Fruit fly (Drosophila melanogaster): ENCODE results near the gene CG2258.
A peak's percentile ranks its signal among the peaks of the same experiment; 100 is the strongest.

The CG2258 gene

DNA sequence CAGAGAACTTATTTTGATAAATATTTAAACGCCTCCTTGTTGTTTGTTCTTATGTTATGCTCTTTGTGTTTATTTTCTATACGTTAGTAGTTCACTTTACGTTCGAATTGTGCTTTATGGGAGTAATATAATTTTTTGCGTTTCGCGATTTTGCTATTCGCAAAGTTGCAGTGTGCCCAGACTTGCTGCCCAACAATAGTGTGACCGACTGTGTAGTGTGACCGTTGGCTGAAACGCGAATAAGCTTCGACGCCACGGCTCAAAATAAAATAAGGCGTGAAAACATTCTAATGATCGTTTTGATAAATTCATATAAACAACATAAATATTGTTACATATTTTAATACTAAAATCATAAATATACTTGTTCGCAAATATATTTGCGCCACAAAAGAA, 40.2 kb upstream of the CG2258 start, which contains the start of gene Smox:
Gene Smox (minus strand): TSS at position 213 of the 396 bp plus-strand sequence.
- no peak for TF ChIP-seq Pif1A (GFP tag; optimal IDR thresholded peaks at IDR 0.05)
- no peak for TF ChIP-seq CG12605 (GFP tag; IDR thresholded peaks at IDR 0.05)
- no peak for TF ChIP-seq CG14655 (GFP tag; optimal IDR thresholded peaks at IDR 0.05)
- TF ChIP-seq EcR (GFP tag; optimal IDR thresholded peaks at IDR 0.05) = no peak
- TF ChIP-seq CG4496 (GFP tag; IDR thresholded peaks at IDR 0.05) = no peak
- TF ChIP-seq CG8159 (tag; optimal IDR thresholded peaks at IDR 0.05) = no peak
- no peak for TF ChIP-seq CG34367 (tag; optimal IDR thresholded peaks at IDR 0.05)
- TF ChIP-seq CG10348 (GFP tag; IDR thresholded peaks at IDR 0.05) = no peak
- TF ChIP-seq CG15710 (tag; optimal IDR thresholded peaks at IDR 0.05) = no peak
- no peak for TF ChIP-seq Snoo (tag; optimal IDR thresholded peaks at IDR 0.05)
- TF ChIP-seq CG13204 (GFP tag; optimal IDR thresholded peaks at IDR 0.05) = no peak
- TF ChIP-seq Pif1B (GFP tag; optimal IDR thresholded peaks at IDR 0.05) = no peak
- TF ChIP-seq gl (tag; optimal IDR thresholded peaks at IDR 0.05) = no peak
- TF ChIP-seq CG8301 (tag; optimal IDR thresholded peaks at IDR 0.05) = no peak
- no peak for TF ChIP-seq fd96Ca (GFP tag; IDR thresholded peaks at IDR 0.05)
- TF ChIP-seq Ets98B (GFP tag; IDR thresholded peaks at IDR 0.05) = no peak

DNA sequence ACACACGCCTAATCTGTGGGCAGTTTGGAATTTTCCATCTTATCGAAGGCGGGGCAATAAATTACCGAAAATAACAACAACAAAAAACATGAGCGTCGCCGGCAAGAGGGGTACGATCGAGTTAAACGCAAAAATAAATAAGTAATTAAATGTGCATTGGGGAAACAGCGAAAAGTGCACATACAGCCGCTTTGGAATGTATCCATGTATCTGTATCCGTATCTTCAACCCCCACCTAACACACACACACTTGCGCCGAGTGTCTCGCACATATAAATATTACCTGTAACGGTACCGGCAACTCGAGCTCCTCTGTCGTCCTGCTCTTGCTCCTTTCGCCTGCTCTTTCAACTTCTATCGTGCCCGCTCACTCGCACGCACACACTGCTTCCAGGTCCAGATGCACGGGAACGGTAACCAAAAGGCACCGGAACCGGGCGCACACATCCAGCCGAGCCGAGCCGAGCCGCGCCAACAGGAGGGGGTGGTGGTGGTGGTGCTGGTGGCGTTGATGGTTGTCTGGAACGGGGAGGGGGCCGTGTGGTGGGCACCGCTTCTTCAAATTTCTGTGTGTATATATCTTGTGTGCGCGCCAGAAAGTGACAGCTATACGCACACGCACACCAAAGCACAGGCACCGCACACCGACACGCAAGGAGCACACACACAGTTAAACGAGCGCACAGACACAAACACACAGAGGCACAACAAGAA, 39.6 kb upstream of the CG2258 start:
- TF ChIP-seq CG15710 (tag; optimal IDR thresholded peaks at IDR 0.05) (peak; percentile 4), fd96Ca (GFP tag; IDR thresholded peaks at IDR 0.05) (peak; percentile 5; the same call in 1 of the 3 replicates), Pif1B (GFP tag; optimal IDR thresholded peaks at IDR 0.05) (no peak), CG8159 (tag; optimal IDR thresholded peaks at IDR 0.05) (peak; percentile 17), CG9948 (tag; optimal IDR thresholded peaks at IDR 0.05) (no peak), CG32121 (GFP tag; IDR thresholded peaks at IDR 0.05) (peak; percentile 66), CG4496 (GFP tag; IDR thresholded peaks at IDR 0.05) (peak; percentile 93), CG34367 (tag; optimal IDR thresholded peaks at IDR 0.05) (no peak), Snoo (tag; optimal IDR thresholded peaks at IDR 0.05) (no peak), Pif1A (GFP tag; optimal IDR thresholded peaks at IDR 0.05) (peak; percentile 16), CG8301 (tag; optimal IDR thresholded peaks at IDR 0.05) (peak; percentile 12), EcR (GFP tag; optimal IDR thresholded peaks at IDR 0.05) (peak; percentile 40), Ets98B (GFP tag; IDR thresholded peaks at IDR 0.05) (peak; percentile 51; the same call in 1 of the 2 replicates), CG17806 (tag; optimal IDR thresholded peaks at IDR 0.05) (no peak), rn (GFP tag; IDR thresholded peaks at IDR 0.05) (no peak), CG12605 (GFP tag; IDR thresholded peaks at IDR 0.05) (peak; percentile 54), D1 (tag; optimal IDR thresholded peaks at IDR 0.05) (no peak), gl (tag; optimal IDR thresholded peaks at IDR 0.05) (no peak), CG14655 (GFP tag; optimal IDR thresholded peaks at IDR 0.05) (no peak), CG13204 (GFP tag; optimal IDR thresholded peaks at IDR 0.05) (peak; percentile 94), CG10348 (GFP tag; IDR thresholded peaks at IDR 0.05) (0 out of 2 replicates have a peak, but pooled peaks have one; percentile 20)

DNA sequence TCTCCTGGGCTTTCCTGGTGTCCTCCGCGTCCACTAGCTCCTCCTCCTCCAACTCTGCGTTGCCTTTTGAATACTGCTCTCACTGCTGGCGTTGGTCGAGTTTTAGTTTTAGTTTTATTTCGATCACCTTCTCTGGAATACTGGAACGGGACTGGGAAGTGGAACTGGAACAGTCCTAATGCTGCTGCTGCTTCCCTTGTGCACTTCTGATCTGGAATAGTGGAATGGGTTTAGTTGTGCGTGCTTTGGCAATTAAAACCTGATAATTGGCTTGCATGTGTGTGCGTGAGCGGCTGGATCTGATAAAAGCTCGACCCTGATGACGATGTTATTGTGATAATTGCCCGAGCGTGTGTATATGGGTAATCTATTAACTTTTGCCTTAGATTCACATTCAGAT, 38.8 kb upstream of the CG2258 start:
- TF ChIP-seq CG15710 (tag; optimal IDR thresholded peaks at IDR 0.05) (no peak), CG4496 (GFP tag; IDR thresholded peaks at IDR 0.05) (no peak), CG8159 (tag; optimal IDR thresholded peaks at IDR 0.05) (no peak), CG32121 (GFP tag; IDR thresholded peaks at IDR 0.05) (no peak), CG10348 (GFP tag; IDR thresholded peaks at IDR 0.05) (no peak), CG17806 (tag; optimal IDR thresholded peaks at IDR 0.05) (no peak), Pif1A (GFP tag; optimal IDR thresholded peaks at IDR 0.05) (no peak), Snoo (tag; optimal IDR thresholded peaks at IDR 0.05) (no peak), fd96Ca (GFP tag; IDR thresholded peaks at IDR 0.05) (no peak), CG34367 (tag; optimal IDR thresholded peaks at IDR 0.05) (no peak), CG9948 (tag; optimal IDR thresholded peaks at IDR 0.05) (no peak), Pif1B (GFP tag; optimal IDR thresholded peaks at IDR 0.05) (no peak), Ets98B (GFP tag; IDR thresholded peaks at IDR 0.05) (no peak)

DNA sequence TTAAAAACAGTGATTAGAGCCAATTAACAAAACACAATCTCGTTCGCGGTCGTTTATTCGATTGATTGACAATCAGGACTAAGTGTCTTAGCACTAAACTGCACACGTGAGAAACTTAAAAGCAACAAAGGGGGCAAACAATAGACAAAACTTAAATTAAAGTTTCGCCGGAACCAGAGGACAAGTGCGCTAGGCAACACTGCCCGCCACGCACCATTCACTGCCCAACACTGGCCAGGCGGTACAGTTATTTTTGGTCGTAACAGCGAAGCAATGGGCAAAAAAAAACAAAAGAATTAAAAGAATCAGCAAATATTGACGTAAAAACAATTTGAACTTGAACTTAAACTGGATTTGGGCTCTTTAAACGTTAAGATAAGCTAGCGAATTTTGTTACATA, 35.4 kb upstream of the CG2258 start:
- TF ChIP-seq CG34367 (tag; optimal IDR thresholded peaks at IDR 0.05) (no peak), EcR (GFP tag; optimal IDR thresholded peaks at IDR 0.05) (no peak), Pif1A (GFP tag; optimal IDR thresholded peaks at IDR 0.05) (no peak), CG32121 (GFP tag; IDR thresholded peaks at IDR 0.05) (no peak), fd96Ca (GFP tag; IDR thresholded peaks at IDR 0.05) (no peak), CG8159 (tag; optimal IDR thresholded peaks at IDR 0.05) (no peak), Ets98B (GFP tag; IDR thresholded peaks at IDR 0.05) (no peak), Pif1B (GFP tag; optimal IDR thresholded peaks at IDR 0.05) (no peak), gl (tag; optimal IDR thresholded peaks at IDR 0.05) (no peak), rn (GFP tag; IDR thresholded peaks at IDR 0.05) (no peak), CG4496 (GFP tag; IDR thresholded peaks at IDR 0.05) (no peak), CG9948 (tag; optimal IDR thresholded peaks at IDR 0.05) (no peak), CG12605 (GFP tag; IDR thresholded peaks at IDR 0.05) (no peak)

DNA sequence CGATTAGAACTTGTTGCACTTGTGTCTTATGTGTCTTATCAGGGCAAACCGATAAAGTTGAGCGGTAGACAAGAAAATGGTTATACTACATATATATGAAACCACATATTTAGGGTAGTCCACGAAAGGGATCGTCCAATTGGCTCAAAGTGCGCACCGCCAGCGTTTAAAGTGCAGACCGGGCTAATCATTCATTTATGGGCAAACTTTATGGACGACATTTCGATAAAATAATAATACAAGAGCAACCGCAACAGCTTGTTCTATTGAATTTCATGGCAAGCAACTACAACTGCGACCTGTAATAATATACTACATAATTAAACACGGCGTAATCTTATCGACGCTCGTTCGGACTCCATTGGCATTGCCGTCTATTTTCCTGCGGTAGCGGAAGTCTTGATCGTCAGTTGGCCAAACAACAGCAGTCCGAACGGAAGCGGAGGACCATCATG, 33.6 kb upstream of the CG2258 start, which contains the start of the genes cyr and CG2120:
Gene cyr (minus strand): TSS at position 294 of the 455 bp plus-strand sequence.
Gene CG2120 (plus strand): TSS at position 405 of the 455 bp plus-strand sequence.
- TF ChIP-seq CG17806 (tag; optimal IDR thresholded peaks at IDR 0.05) (no peak), D1 (tag; optimal IDR thresholded peaks at IDR 0.05) (no peak), CG10348 (GFP tag; IDR thresholded peaks at IDR 0.05) (no peak), gl (tag; optimal IDR thresholded peaks at IDR 0.05) (no peak)
